Fruit fly (Drosophila melanogaster) Kc167 (cell line): Measurements from ENCODE around the gene Pdxk.

ENCODE experiments used
- Myc ChIP-seq: fragments of >200 bp; optimal IDR thresholded peaks from 2 replicates; lab custom pipeline; 2017; ENCODE audit warnings: missing external identifiers
- psq ChIP-seq: fragments of >200 bp; optimal IDR thresholded peaks from 2 replicates; lab custom pipeline; 2017; ENCODE audit warnings: missing external identifiers
- ttk ChIP-seq: sonication (Bioruptor generic); optimal IDR thresholded peaks from 2 replicates; lab custom pipeline; 2017; ENCODE audit warnings: missing external identifiers

- TF ChIP-seq psq, result no peak
- no peak for TF ChIP-seq Myc (lab: Kevin White, UChicago)
- no peak for TF ChIP-seq ttk (lab: Kevin White, UChicago)
Measured at dm6 chr3L:9345157-9345556, 15.0 kb upstream of the Pdxk start.
